Worm (Caenorhabditis elegans) whole organism, L3 larva: ENCODE results near the gene rfl-1.

Experiments
- ZK546.5 ChIP-seq: sonication (generic microtip); optimal IDR thresholded peaks from 2 replicates; lab custom pipeline; 2017; ENCODE audit warnings: missing biosample characterization, missing genetic modification characterization
- ama-1 ChIP-seq: fragments of 150-350 bp; optimal IDR thresholded peaks from 2 replicates; lab custom pipeline; 2018
- ceh-16 ChIP-seq: sonication (generic microtip); optimal IDR thresholded peaks from 2 replicates; lab custom pipeline; 2017; ENCODE audit warnings: missing biosample characterization, missing genetic modification characterization
- ceh-28 ChIP-seq: fragments of 150-350 bp; optimal IDR thresholded peaks from 2 replicates; lab custom pipeline; 2014; ENCODE audit warnings: missing biosample characterization, missing genetic modification reagents, missing genetic modification characterization
- ceh-82 ChIP-seq: fragments of 150-350 bp; optimal IDR thresholded peaks from 2 replicates; lab custom pipeline; 2014; ENCODE audit warnings: missing biosample characterization, missing genetic modification characterization
- ceh-9 ChIP-seq: sonication (generic microtip); optimal IDR thresholded peaks from 2 replicates; lab custom pipeline; 2018; ENCODE audit warnings: missing biosample characterization, missing genetic modification characterization
- daf-12 ChIP-seq: fragments of 150-350 bp; optimal IDR thresholded peaks from 2 replicates; lab custom pipeline; 2014; ENCODE audit warnings: missing biosample characterization, missing genetic modification reagents, missing genetic modification characterization
- egl-27 ChIP-seq: sonication (generic microtip); optimal IDR thresholded peaks from 4 replicates; lab custom pipeline; 2017; ENCODE audit warnings: missing biosample characterization, missing genetic modification reagents, missing genetic modification characterization
- elt-1 ChIP-seq: fragments of 150-350 bp; optimal IDR thresholded peaks from 2 replicates; lab custom pipeline; 2014; ENCODE audit warnings: missing biosample characterization, missing genetic modification characterization
- fos-1 ChIP-seq: fragments of 150-350 bp; optimal IDR thresholded peaks from 2 replicates; lab custom pipeline; 2014; ENCODE audit warnings: missing biosample characterization, missing genetic modification characterization
- hmg-11 ChIP-seq: sonication (generic microtip); optimal IDR thresholded peaks from 2 replicates; lab custom pipeline; 2016; ENCODE audit warnings: missing genetic modification characterization, missing compliant biosample characterization
- jun-1 ChIP-seq: fragments of 150-350 bp; optimal IDR thresholded peaks from 2 replicates; lab custom pipeline; 2014; ENCODE audit warnings: missing biosample characterization, missing genetic modification reagents, missing genetic modification characterization
- lin-39 ChIP-seq: fragments of 150-350 bp; optimal IDR thresholded peaks from 2 replicates; lab custom pipeline; 2018; ENCODE audit warnings: missing biosample characterization, missing genetic modification reagents, missing genetic modification characterization
- lsy-12 ChIP-seq: sonication (generic microtip); optimal IDR thresholded peaks from 2 replicates; lab custom pipeline; 2016; ENCODE audit warnings: mild to moderate bottlenecking, missing genetic modification characterization, missing compliant biosample characterization
- mdl-1 ChIP-seq: fragments of 150-350 bp; optimal IDR thresholded peaks from 2 replicates; lab custom pipeline; 2014; ENCODE audit warnings: missing biosample characterization, missing genetic modification characterization
- nhr-11 ChIP-seq: fragments of 150-350 bp; optimal IDR thresholded peaks from 2 replicates; lab custom pipeline; 2014; ENCODE audit warnings: missing biosample characterization, missing genetic modification characterization
- nhr-12 ChIP-seq: fragments of 150-350 bp; optimal IDR thresholded peaks from 2 replicates; lab custom pipeline; 2014; ENCODE audit warnings: missing biosample characterization, missing genetic modification characterization
- nhr-23 ChIP-seq: fragments of 150-350 bp; optimal IDR thresholded peaks from 2 replicates; lab custom pipeline; 2014; ENCODE audit warnings: missing biosample characterization, missing genetic modification reagents, missing genetic modification characterization
- nhr-25 ChIP-seq: sonication (generic microtip); optimal IDR thresholded peaks from 2 replicates; lab custom pipeline; 2017; ENCODE audit warnings: missing biosample characterization, missing genetic modification characterization
- nhr-28 ChIP-seq: fragments of 150-350 bp; optimal IDR thresholded peaks from 2 replicates; lab custom pipeline; 2014; ENCODE audit warnings: missing biosample characterization, missing genetic modification characterization
- nhr-43 ChIP-seq: sonication (generic microtip); optimal IDR thresholded peaks from 2 replicates; lab custom pipeline; 2016; ENCODE audit warnings: mild to moderate bottlenecking, missing genetic modification characterization, missing compliant biosample characterization; ENCODE audit not compliant: poor library complexity, severe bottlenecking
- nhr-67 ChIP-seq: fragments of 150-350 bp; optimal IDR thresholded peaks from 2 replicates; lab custom pipeline; 2014; ENCODE audit warnings: missing biosample characterization, missing genetic modification characterization
- nhr-76 ChIP-seq: fragments of 150-350 bp; sonication (generic microtip); optimal IDR thresholded peaks from 5 replicates; lab custom pipeline; 2014; ENCODE audit warnings: missing biosample characterization, missing genetic modification characterization
- nhr-77 ChIP-seq: fragments of 150-350 bp; optimal IDR thresholded peaks from 2 replicates; lab custom pipeline; 2014; ENCODE audit warnings: missing biosample characterization, missing genetic modification characterization
- pha-4 ChIP-seq: fragments of 150-350 bp; optimal IDR thresholded peaks from 2 replicates; lab custom pipeline; 2014; ENCODE audit warnings: missing biosample characterization, missing genetic modification reagents, missing genetic modification characterization
- pqm-1 ChIP-seq: fragments of 150-350 bp; optimal IDR thresholded peaks from 2 replicates; lab custom pipeline; 2017; ENCODE audit warnings: missing biosample characterization, missing genetic modification characterization, inconsistent platforms
- sea-2 ChIP-seq: fragments of 150-350 bp; sonication (generic microtip); optimal IDR thresholded peaks from 4 replicates; lab custom pipeline; 2014; ENCODE audit warnings: missing biosample characterization, missing genetic modification reagents, missing genetic modification characterization
- snpc-4 ChIP-seq: fragments of 150-350 bp; optimal IDR thresholded peaks from 2 replicates; lab custom pipeline; 2014; ENCODE audit warnings: missing biosample characterization, missing genetic modification characterization
- unc-39 ChIP-seq: sonication (generic microtip); optimal IDR thresholded peaks from 4 replicates; lab custom pipeline; 2017; ENCODE audit warnings: missing biosample characterization, missing genetic modification characterization
- unc-62 ChIP-seq: fragments of 150-350 bp; sonication (generic microtip); optimal IDR thresholded peaks from 4 replicates; lab custom pipeline; 2014; ENCODE audit warnings: missing biosample characterization, missing genetic modification reagents, missing genetic modification characterization
- zag-1 ChIP-seq: fragments of 150-350 bp; optimal IDR thresholded peaks from 2 replicates; lab custom pipeline; 2014; ENCODE audit warnings: missing biosample characterization, missing genetic modification characterization
- ztf-11 ChIP-seq: fragments of 150-350 bp; optimal IDR thresholded peaks from 2 replicates; lab custom pipeline; 2014; ENCODE audit warnings: missing biosample characterization, missing genetic modification characterization

rfl-1 gene

DNA sequence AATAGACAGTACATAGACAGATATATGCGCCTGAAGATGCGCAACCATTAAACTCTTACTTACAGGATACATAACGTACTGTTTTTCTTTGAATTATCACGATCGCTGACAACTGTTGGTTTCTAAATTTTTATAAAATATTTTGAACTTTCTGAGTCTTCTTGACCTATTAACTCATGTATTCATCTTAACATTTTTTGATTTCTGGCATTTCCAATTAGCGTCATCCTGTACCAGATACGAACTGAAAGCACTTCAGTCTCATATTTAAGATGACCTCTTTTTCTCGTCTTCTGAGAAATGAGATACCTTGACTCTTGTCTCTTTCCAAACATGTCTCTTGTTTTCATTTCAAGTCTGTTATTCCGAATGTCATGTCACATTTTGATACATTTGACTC, 7.2 kb upstream of the rfl-1 start:
- TF ChIP-seq nhr-28 (tag; lab: Kevin White, UChicago) (no peak), hmg-11 (no peak), mdl-1 (tag; lab: Kevin White, UChicago) (no peak), nhr-25 (tag; lab: Kevin White, UChicago) (no peak), sea-2 (GFP tag; lab: Kevin White, UChicago) (no peak), nhr-12 (tag; lab: Kevin White, UChicago) (no peak)

DNA sequence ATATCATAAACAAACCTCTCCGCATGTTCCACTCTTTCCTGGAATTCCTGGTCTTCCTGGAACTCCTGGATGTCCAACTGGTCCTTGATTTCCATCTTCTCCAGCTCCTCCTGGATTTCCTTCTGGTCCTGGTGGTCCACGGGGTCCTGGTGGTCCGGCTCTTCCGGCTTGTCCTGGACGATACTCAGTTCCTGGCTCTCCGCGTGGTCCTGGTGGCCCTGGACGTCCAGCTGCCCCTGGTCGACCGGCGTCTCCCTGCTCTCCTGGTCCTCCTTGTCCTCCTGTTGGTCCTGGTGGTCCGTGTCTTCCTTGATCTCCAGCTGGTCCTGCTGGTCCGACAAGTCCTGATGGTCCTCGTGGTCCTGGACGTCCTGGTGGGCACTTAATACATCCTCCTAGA, 1.3 kb upstream of the rfl-1 start:
- no peak for TF ChIP-seq lin-39 (tag; lab: Kevin White, UChicago)
- no peak for TF ChIP-seq pha-4 (tag; lab: Kevin White, UChicago)
- TF ChIP-seq snpc-4 (tag; lab: Kevin White, UChicago): no peak
- TF ChIP-seq daf-12 (tag; lab: Kevin White, UChicago): no peak
- no peak for TF ChIP-seq elt-1 (tag; lab: Kevin White, UChicago)
- TF ChIP-seq ZK546.5 (tag; lab: Kevin White, UChicago): no peak
- TF ChIP-seq nhr-25 (tag; lab: Kevin White, UChicago): no peak
- TF ChIP-seq nhr-12 (tag; lab: Kevin White, UChicago): no peak
- no peak for TF ChIP-seq egl-27
- TF ChIP-seq ceh-9 (tag; lab: Kevin White, UChicago): no peak
- no peak for TF ChIP-seq hmg-11
- no peak for TF ChIP-seq nhr-43 (tag; lab: Kevin White, UChicago)
- TF ChIP-seq lsy-12 (tag; lab: Kevin White, UChicago): no peak
- TF ChIP-seq nhr-11 (tag; lab: Kevin White, UChicago): no peak
- no peak for TF ChIP-seq unc-39 (tag; lab: Kevin White, UChicago)
- no peak for TF ChIP-seq nhr-77 (tag; lab: Kevin White, UChicago)
- TF ChIP-seq zag-1: no peak

DNA sequence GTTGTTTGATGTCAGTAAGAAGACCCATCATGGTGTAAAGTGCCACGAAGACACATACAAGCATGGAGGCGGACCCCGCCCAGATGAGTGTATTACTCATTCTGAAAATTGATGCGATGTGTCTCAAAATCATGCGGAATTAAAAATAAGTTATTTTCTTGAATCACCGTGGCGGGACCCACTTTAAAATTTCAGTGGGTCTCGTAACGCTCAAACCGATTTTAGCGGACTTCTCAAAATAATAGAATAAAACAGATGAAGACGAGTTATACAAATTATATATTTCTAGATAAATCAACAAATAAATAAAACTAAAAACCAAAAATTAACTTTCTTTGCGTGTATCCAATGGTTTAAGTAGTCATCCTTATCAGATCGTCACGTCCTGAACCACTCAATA, 506 bp upstream of the rfl-1 start, which contains the start of gene col-8:
TSS of gene col-8 (minus strand) at position 101 of the 400 bp plus-strand sequence.
- no peak for TF ChIP-seq pha-4 (tag; lab: Kevin White, UChicago)
- TF ChIP-seq ama-1 (lab: Kevin White, UChicago): no peak
- no peak for TF ChIP-seq snpc-4 (tag; lab: Kevin White, UChicago)
- TF ChIP-seq sea-2 (GFP tag; lab: Kevin White, UChicago): no peak
- TF ChIP-seq zag-1: no peak
- TF ChIP-seq lsy-12 (tag; lab: Kevin White, UChicago): no peak
- TF ChIP-seq nhr-77 (tag; lab: Kevin White, UChicago): no peak
- TF ChIP-seq ztf-11 (tag; lab: Kevin White, UChicago): no peak
- TF ChIP-seq pqm-1: no peak
- no peak for TF ChIP-seq nhr-76
- no peak for TF ChIP-seq jun-1
- no peak for TF ChIP-seq nhr-23 (tag; lab: Kevin White, UChicago)
- no peak for TF ChIP-seq elt-1 (tag; lab: Kevin White, UChicago)

DNA sequence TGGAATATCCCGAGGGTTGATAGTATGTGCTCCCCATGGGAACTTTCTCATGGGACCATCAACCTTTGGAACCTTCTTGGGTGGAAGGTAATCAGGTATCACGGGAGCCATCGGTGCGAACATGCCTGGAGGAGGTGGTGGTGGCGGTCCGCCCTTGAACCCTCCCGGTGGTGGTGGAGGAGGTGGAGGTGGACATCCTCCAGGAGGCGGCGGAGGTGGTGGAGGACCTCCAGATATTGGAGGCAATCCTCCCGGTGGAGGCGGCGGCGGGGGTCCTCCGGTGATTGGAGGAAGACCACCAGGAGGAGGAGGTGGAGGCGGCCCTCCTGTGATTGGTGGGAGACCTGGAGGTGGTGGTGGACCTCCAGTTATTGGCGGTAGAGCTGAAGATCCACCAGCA, 4.8 kb downstream of the rfl-1 start:
- no peak for TF ChIP-seq fos-1 (tag; lab: Kevin White, UChicago)
- no peak for TF ChIP-seq pqm-1
- no peak for TF ChIP-seq nhr-25 (tag; lab: Kevin White, UChicago)
- no peak for TF ChIP-seq nhr-67 (tag; lab: Kevin White, UChicago)
- no peak for TF ChIP-seq nhr-43 (tag; lab: Kevin White, UChicago)
- TF ChIP-seq, all 47 proteins: peak for 0

DNA sequence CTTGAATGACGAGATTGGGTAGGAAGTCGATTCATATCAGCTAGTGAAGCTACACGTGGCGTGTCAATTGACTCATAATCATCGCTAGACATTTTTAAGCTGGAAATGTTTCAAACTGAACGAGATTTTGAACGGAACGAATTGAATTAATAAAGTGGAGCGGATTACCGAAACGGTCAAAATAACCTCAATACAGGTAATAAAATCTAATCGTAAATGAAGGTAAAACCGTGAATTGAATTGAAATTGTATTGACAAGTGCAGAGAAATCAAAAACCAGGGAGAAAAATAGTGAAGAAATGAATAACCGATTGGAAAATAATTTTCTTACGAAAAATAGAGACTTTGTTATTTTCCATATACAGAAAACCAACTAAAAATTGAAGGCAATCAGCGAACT, 8.1 kb downstream of the rfl-1 start, which contains the start of gene cyk-1:
TSS of gene cyk-1 (minus strand) at position 101 of the 400 bp plus-strand sequence.
- no peak for TF ChIP-seq ceh-16 (tag; lab: Kevin White, UChicago)
- no peak for TF ChIP-seq unc-62
- no peak for TF ChIP-seq ama-1 (lab: Kevin White, UChicago)
- TF ChIP-seq unc-39 (tag; lab: Kevin White, UChicago): no peak
- TF ChIP-seq ceh-28 (tag; lab: Kevin White, UChicago): no peak
- no peak for TF ChIP-seq ceh-82 (tag; lab: Kevin White, UChicago)
- no peak for TF ChIP-seq nhr-28 (tag; lab: Kevin White, UChicago)
- no peak for TF ChIP-seq lin-39 (tag; lab: Kevin White, UChicago)
- TF ChIP-seq mdl-1 (tag; lab: Kevin White, UChicago): no peak
- TF ChIP-seq, all 47 proteins: peak for 0
